Fruit fly (Drosophila melanogaster) whole organism, wandering third instar larva: Measurements from ENCODE around the gene CtsL4.

Source experiments
- CG32264 ChIP-seq: fragments of 200-800 bp; sonication (Bioruptor generic); optimal IDR thresholded peaks from 2 replicates; lab custom pipeline; 2016; ENCODE audit warnings: missing biosample characterization, missing genetic modification characterization
- CG9705 ChIP-seq: fragments of 200-800 bp; sonication (Bioruptor generic); optimal IDR thresholded peaks from 2 replicates; lab custom pipeline; 2018; ENCODE audit warnings: missing biosample characterization, mild to moderate bottlenecking, missing genetic modification characterization
- Dfd ChIP-seq: fragments of >200 bp; optimal IDR thresholded peaks from 2 replicates; lab custom pipeline; 2017; ENCODE audit warnings: missing biosample characterization, missing genetic modification characterization
- Dif ChIP-seq: fragments of 200-275, 200-300 bp; sonication (Bioruptor generic); optimal IDR thresholded peaks from 2 replicates; lab custom pipeline; 2018; ENCODE audit warnings: missing biosample characterization, missing genetic modification characterization; ENCODE audit not compliant: partially characterized antibody
- GATAd ChIP-seq: sonication (Bioruptor generic); optimal IDR thresholded peaks from 2 replicates; lab custom pipeline; 2016; ENCODE audit warnings: missing biosample characterization, missing genetic modification characterization
- HLH106 ChIP-seq: fragments of 200-800 bp; optimal IDR thresholded peaks from 3 replicates; lab custom pipeline; 2019; ENCODE audit warnings: missing biosample characterization, mild to moderate bottlenecking, missing genetic modification characterization, moderate library complexity
- Hnf4 ChIP-seq: fragments of 200-800 bp; sonication (Bioruptor generic); optimal IDR thresholded peaks from 2 replicates; lab custom pipeline; 2016; ENCODE audit warnings: missing biosample characterization, mild to moderate bottlenecking, missing genetic modification characterization
- Hr78 ChIP-seq: fragments of >200 bp; optimal IDR thresholded peaks from 2 replicates; lab custom pipeline; 2017; ENCODE audit warnings: missing biosample characterization, missing genetic modification characterization
- Hr83 ChIP-seq: fragments of 200-300 bp; sonication (Bioruptor generic); optimal IDR thresholded peaks from 2 replicates; lab custom pipeline; 2016; ENCODE audit warnings: missing biosample characterization, mild to moderate bottlenecking, missing genetic modification characterization, moderate library complexity; ENCODE audit not compliant: poor library complexity, severe bottlenecking
- Jra ChIP-seq: sonication (Bioruptor generic); optimal IDR thresholded peaks from 2 replicates; lab custom pipeline; 2016; ENCODE audit warnings: missing biosample characterization, missing genetic modification characterization
- Mio ChIP-seq: sonication (Bioruptor generic); optimal IDR thresholded peaks from 2 replicates; lab custom pipeline; 2016; ENCODE audit warnings: missing biosample characterization, missing genetic modification characterization
- Myc ChIP-seq: fragments of >200 bp; optimal IDR thresholded peaks from 2 replicates; lab custom pipeline; 2017
- N ChIP-seq: fragments of >200 bp; optimal IDR thresholded peaks from 2 replicates; lab custom pipeline; 2018; ENCODE audit warnings: missing biosample characterization, missing external identifiers, missing genetic modification characterization
- OdsH ChIP-seq: fragments of 200-800 bp; sonication (Bioruptor generic); optimal IDR thresholded peaks from 2 replicates; lab custom pipeline; 2016; ENCODE audit warnings: missing biosample characterization, mild to moderate bottlenecking, missing genetic modification characterization
- Rel ChIP-seq, 2 experiments: fragments of 200-800 bp; sonication (Bioruptor generic) in 1 of 2; optimal IDR thresholded peaks; 2 replicates in 1 of 2; 3 replicates in 1 of 2; lab custom pipeline; 2016 to 2019; ENCODE audit warnings: mild to moderate bottlenecking in 2 of 2, missing biosample characterization in 2 of 2, missing genetic modification characterization in 2 of 2, moderate library complexity in 1 of 2
- Sp1 ChIP-seq: fragments of 200-800 bp; sonication (Bioruptor generic); optimal IDR thresholded peaks from 3 replicates; lab custom pipeline; 2019; ENCODE audit warnings: missing biosample characterization, mild to moderate bottlenecking, missing genetic modification characterization, moderate library complexity
- br ChIP-seq: fragments of 200-800 bp; sonication (Bioruptor generic); optimal IDR thresholded peaks from 2 replicates; lab custom pipeline; 2016; ENCODE audit warnings: missing biosample characterization, missing genetic modification characterization
- brk ChIP-seq: fragments of 200-800 bp; sonication (Bioruptor generic); optimal IDR thresholded peaks from 2 replicates; lab custom pipeline; 2016; ENCODE audit warnings: missing biosample characterization, mild to moderate bottlenecking, missing genetic modification characterization
- dmrt93B ChIP-seq: fragments of 200-800 bp; sonication (Bioruptor generic); optimal IDR thresholded peaks from 2 replicates; lab custom pipeline; 2018; ENCODE audit warnings: missing biosample characterization, mild to moderate bottlenecking, missing genetic modification characterization
- dsf ChIP-seq: sonication (Bioruptor generic); optimal IDR thresholded peaks from 2 replicates; lab custom pipeline; 2016; ENCODE audit warnings: missing biosample characterization, missing genetic modification characterization, borderline replicate concordance
- ey ChIP-seq: fragments of 200-800 bp; sonication (Bioruptor generic); optimal IDR thresholded peaks from 2 replicates; lab custom pipeline; 2016; ENCODE audit warnings: missing biosample characterization, missing genetic modification characterization
- foxo ChIP-seq, 2 experiments: fragments of 200-800 bp; sonication (Bioruptor generic); optimal IDR thresholded peaks; 2 replicates in 1 of 2; 3 replicates in 1 of 2; lab custom pipeline; 2016 to 2017; ENCODE audit warnings: missing biosample characterization in 2 of 2, missing genetic modification characterization in 2 of 2
- fru ChIP-seq: fragments of 200-800 bp; sonication (Bioruptor generic); optimal IDR thresholded peaks from 3 replicates; lab custom pipeline; 2016; ENCODE audit warnings: missing biosample characterization, mild to moderate bottlenecking, missing genetic modification characterization
- h ChIP-seq: fragments of 200-800 bp; sonication (Bioruptor generic); optimal IDR thresholded peaks from 3 replicates; lab custom pipeline; 2016; ENCODE audit warnings: missing biosample characterization, mild to moderate bottlenecking, missing genetic modification characterization
- psq ChIP-seq: fragments of 200-800 bp; sonication (Bioruptor generic); optimal IDR thresholded peaks from 3 replicates; lab custom pipeline; 2017; ENCODE audit warnings: missing biosample characterization, mild to moderate bottlenecking, missing genetic modification characterization, moderate library complexity
- rgr ChIP-seq: fragments of 200-800 bp; sonication (Bioruptor generic); optimal IDR thresholded peaks from 3 replicates; lab custom pipeline; 2016; ENCODE audit warnings: missing biosample characterization, mild to moderate bottlenecking, missing genetic modification characterization
- sage ChIP-seq: fragments of 200-800 bp; sonication (Bioruptor generic); optimal IDR thresholded peaks from 2 replicates; lab custom pipeline; 2016; ENCODE audit warnings: missing biosample characterization, mild to moderate bottlenecking, missing genetic modification characterization
- sv ChIP-seq: fragments of 200-800 bp; sonication (Bioruptor generic); optimal IDR thresholded peaks from 3 replicates; lab custom pipeline; 2016; ENCODE audit warnings: missing biosample characterization, missing genetic modification characterization
- tai ChIP-seq: sonication (Bioruptor generic); optimal IDR thresholded peaks from 2 replicates; lab custom pipeline; 2016; ENCODE audit warnings: missing biosample characterization, missing genetic modification characterization
- usp ChIP-seq: fragments of >200 bp; optimal IDR thresholded peaks from 2 replicates; lab custom pipeline; 2017; ENCODE audit warnings: missing biosample characterization, missing genetic modification characterization
- woc ChIP-seq: sonication (Bioruptor generic); optimal IDR thresholded peaks from 2 replicates; lab custom pipeline; 2016; ENCODE audit warnings: missing biosample characterization, mild to moderate bottlenecking, missing genetic modification characterization

CtsL4 gene

DNA sequence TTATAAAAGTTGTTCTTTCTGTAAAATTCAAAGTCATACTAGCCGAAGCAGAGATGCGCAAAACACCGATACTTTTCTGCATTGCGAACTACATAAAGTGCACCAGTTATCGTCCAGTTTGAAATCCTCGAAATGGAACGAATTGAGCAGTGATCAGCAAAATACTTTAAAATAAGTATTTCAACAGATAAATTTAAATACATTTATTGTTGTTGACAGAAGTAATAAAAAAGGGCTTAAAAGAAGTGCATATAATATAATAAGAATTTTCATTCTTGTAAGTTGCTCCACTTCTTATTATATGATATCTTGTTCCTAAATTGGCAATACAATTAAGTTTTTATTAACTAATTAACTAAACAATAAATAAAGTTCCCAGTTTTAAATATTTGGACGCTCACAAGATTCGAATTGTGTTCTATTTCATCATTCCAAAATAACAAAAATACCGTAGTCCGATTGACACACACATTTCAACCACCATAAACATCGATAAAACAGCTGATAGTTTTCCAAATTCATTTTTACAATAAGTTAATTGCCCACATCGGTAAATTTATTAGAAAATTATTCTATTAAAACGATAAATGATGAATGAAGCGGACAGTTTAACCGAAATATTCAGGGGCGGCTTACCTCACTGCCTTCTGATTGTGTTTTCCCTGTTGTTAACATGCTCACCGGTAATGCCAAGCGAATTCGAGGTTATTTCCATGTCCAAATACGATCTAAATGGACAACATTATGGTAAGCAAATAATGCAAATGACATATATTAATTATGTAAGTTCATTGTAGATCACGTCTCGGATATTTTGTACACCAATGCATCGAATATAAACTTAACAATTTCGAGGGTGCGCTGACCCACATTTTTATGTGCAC lies 41.8 kb downstream of the CtsL4 start, which contains the start of the genes Usp14 and CG4972:
Usp14 (minus strand) TSS at position 70 of the 884 bp plus-strand sequence.
CG4972 (plus strand) TSS at position 466 of the 884 bp plus-strand sequence.
- TF ChIP-seq CG32264 (GFP tag; lab: Kevin White, UChicago): no peak
- TF ChIP-seq GATAd (GFP tag; lab: Kevin White, UChicago): no peak
- TF ChIP-seq Hnf4 (GFP tag; lab: Kevin White, UChicago): no peak
- TF ChIP-seq N (GFP tag; lab: Kevin White, UChicago): no peak
- TF ChIP-seq HLH106 (tag; lab: Kevin White, UChicago): peak; percentile 8
- TF ChIP-seq Sp1 (GFP tag; lab: Kevin White, UChicago): no peak
- TF ChIP-seq woc (GFP tag; lab: Kevin White, UChicago): peak; percentile 69
- no peak for TF ChIP-seq sage (GFP tag; lab: Kevin White, UChicago)
- TF ChIP-seq br: no peak

DNA sequence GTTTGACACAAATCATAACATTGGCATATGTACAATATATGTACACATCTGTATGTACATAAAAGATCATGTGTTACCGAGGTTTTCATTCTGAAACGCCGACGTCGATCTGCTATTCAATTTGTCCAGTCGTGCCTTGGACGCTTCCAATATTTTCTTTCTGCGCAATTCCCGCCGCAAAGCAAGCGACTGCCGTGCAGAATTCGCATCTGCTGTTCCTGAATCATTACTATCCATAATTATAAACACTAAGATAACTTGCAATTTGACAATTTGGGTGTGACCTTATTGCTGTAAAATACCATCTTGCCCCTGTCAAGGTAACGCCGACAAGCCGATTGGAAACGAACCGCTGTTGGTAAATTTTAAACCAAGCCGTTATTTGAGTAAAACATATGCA lies 44.6 kb downstream of the CtsL4 start:
- TF ChIP-seq woc (GFP tag; lab: Kevin White, UChicago) (no peak), usp (GFP tag; lab: Kevin White, UChicago) (no peak), Mio (GFP tag; lab: Kevin White, UChicago) (no peak), sv (no peak), Hr78 (GFP tag; lab: Kevin White, UChicago) (no peak), OdsH (no peak), fru (GFP tag; lab: Kevin White, UChicago) (no peak), GATAd (GFP tag; lab: Kevin White, UChicago) (no peak), Hnf4 (GFP tag; lab: Kevin White, UChicago) (no peak), rgr (GFP tag; lab: Kevin White, UChicago) (no peak), Myc (lab: Kevin White, UChicago) (peak; percentile 10), tai (GFP tag; lab: Kevin White, UChicago) (peak; percentile 1), dsf (GFP tag; lab: Kevin White, UChicago) (no peak), sage (GFP tag; lab: Kevin White, UChicago) (peak; percentile 47), Hr83 (no peak)

DNA sequence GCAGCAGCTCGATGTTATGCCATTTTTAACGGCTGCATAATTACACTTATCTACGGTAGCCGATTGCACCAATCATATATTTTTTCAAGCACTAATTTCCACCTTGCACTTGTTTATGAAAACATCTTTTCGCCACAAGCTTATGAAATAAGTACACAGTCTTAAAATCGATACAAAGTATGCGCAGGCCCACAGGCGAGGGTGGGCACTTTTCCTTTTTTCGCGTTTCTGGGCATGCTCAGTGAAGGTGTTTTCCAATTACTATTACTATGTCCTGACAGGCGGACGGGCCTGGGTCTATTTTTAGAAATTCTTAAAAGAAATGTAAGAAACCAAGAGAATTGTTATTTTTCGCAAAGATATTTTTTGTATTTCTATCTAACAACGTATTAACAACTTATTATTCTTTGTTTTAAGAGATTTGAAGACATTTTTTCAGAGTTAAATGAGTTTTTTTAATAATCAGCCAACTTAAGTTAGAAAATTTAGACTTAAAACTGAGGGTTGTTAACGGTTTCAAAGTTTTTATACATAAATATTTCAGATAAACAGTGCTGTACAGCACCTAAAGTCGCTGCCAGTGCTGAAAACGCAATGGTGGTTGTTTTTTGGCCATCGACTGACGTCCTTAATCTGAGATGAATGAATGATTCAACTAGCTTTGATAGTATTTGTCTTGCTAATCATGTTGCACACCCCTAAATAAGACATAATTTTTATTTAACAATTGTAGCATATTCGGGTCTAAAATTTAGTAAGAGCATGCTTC lies 45.6 kb downstream of the CtsL4 start, which contains the start of gene Cdk5alpha:
Cdk5alpha (minus strand) TSS at position 343 of the 769 bp plus-strand sequence.
- TF ChIP-seq h (GFP tag; lab: Kevin White, UChicago) (no peak), Hnf4 (GFP tag; lab: Kevin White, UChicago) (peak; percentile 33), Hr83 (peak; percentile 6), N (GFP tag; lab: Kevin White, UChicago) (no peak), tai (GFP tag; lab: Kevin White, UChicago) (peak; percentile 59)

dm6 chr2L:10306518-10307260 lies 49.7 kb downstream of the CtsL4 start, which contains the start of the genes CG5390 and CG4968:
CG5390 (minus strand) TSS chr2L:10306594.
CG4968 (plus strand) TSS chr2L:10306922.
- TF ChIP-seq brk (GFP tag; lab: Kevin White, UChicago): peak; percentile 90
- no peak for TF ChIP-seq Mio (GFP tag; lab: Kevin White, UChicago)
- peak; percentile 72 for TF ChIP-seq CG9705 (GFP tag; lab: Kevin White, UChicago)
- TF ChIP-seq Sp1 (GFP tag; lab: Kevin White, UChicago): peak; percentile 85
- peak; percentile 88 for TF ChIP-seq sage (GFP tag; lab: Kevin White, UChicago)
- peak in 1 of 2 experiments; percentile 84 for TF ChIP-seq foxo (GFP tag; optimal IDR thresholded peaks at IDR 0.05; lab: Kevin White, UChicago)
- TF ChIP-seq fru (GFP tag; lab: Kevin White, UChicago): no peak
- TF ChIP-seq ey (GFP tag; lab: Kevin White, UChicago): peak; percentile 69
- TF ChIP-seq dsf (GFP tag; lab: Kevin White, UChicago): peak; percentile 46
- TF ChIP-seq Jra (GFP tag; lab: Kevin White, UChicago): peak; percentile 56
- TF ChIP-seq usp (GFP tag; lab: Kevin White, UChicago): no peak
- no peak for TF ChIP-seq CG32264 (GFP tag; lab: Kevin White, UChicago)
- no peak for TF ChIP-seq Myc (lab: Kevin White, UChicago)
- peak; percentile 84 for TF ChIP-seq Rel (GFP tag; optimal IDR thresholded peaks at IDR 0.05; lab: Kevin White, UChicago)
- TF ChIP-seq Rel (tag; optimal IDR thresholded peaks at IDR 0.05; lab: Kevin White, UChicago): peak; percentile 69
- TF ChIP-seq sv: peak; percentile 52
- peak; percentile 80 for TF ChIP-seq rgr (GFP tag; lab: Kevin White, UChicago)
- TF ChIP-seq Dfd (GFP tag; lab: Kevin White, UChicago): no peak
- peak; percentile 67 for TF ChIP-seq woc (GFP tag; lab: Kevin White, UChicago)
- peak; percentile 71 for TF ChIP-seq psq (GFP tag; lab: Kevin White, UChicago)
- peak; percentile 66 for TF ChIP-seq tai (GFP tag; lab: Kevin White, UChicago)
- TF ChIP-seq Hnf4 (GFP tag; lab: Kevin White, UChicago): peak; percentile 79
- TF ChIP-seq Hr78 (GFP tag; lab: Kevin White, UChicago): no peak
- no peak for TF ChIP-seq GATAd (GFP tag; lab: Kevin White, UChicago)
- peak; percentile 3 for TF ChIP-seq Dif (GFP tag; lab: Kevin White, UChicago)
- TF ChIP-seq h (GFP tag; lab: Kevin White, UChicago): peak; percentile 74
- peak; percentile 82 for TF ChIP-seq HLH106 (tag; lab: Kevin White, UChicago)
- TF ChIP-seq dmrt93B (GFP tag; lab: Kevin White, UChicago): no peak
- TF ChIP-seq OdsH: peak; percentile 81
